Fruit fly (Drosophila melanogaster) whole organism, embryonic: Measurements from ENCODE around the gene ss.
A peak's percentile ranks its signal among the peaks of the same experiment; 100 is the strongest.

Source experiments
- Adf1 ChIP-seq: fragments of 200-800 bp; sonication (Bioruptor generic); IDR thresholded peaks from 2 replicates; pipeline ENCODE4 v1.3.6; 2022; ENCODE audit warnings: missing biosample characterization, missing genetic modification characterization
- CG10267 ChIP-seq: fragments of 200-800 bp; sonication (Bioruptor generic); optimal IDR thresholded peaks from 2 replicates; lab custom pipeline; 2018; ENCODE audit warnings: missing biosample characterization, mild to moderate bottlenecking, missing genetic modification characterization, moderate library complexity
- CG10462 ChIP-seq: fragments of 200-800 bp; sonication (Bioruptor generic); optimal IDR thresholded peaks from 2 replicates; lab custom pipeline; 2016; ENCODE audit warnings: missing biosample characterization, missing genetic modification characterization
- CG10654 ChIP-seq: fragments of 200-800 bp; sonication (Bioruptor generic); optimal IDR thresholded peaks from 2 replicates; lab custom pipeline; 2016; ENCODE audit warnings: missing biosample characterization, missing genetic modification characterization
- CG12219 ChIP-seq: fragments of 200-800 bp; sonication (Bioruptor generic); optimal IDR thresholded peaks from 3 replicates; lab custom pipeline; 2018; ENCODE audit warnings: missing biosample characterization, mild to moderate bottlenecking, missing genetic modification characterization
- CG18764 ChIP-seq: fragments of 200-800 bp; sonication (Bioruptor generic); optimal IDR thresholded peaks from 3 replicates; lab custom pipeline; 2016; ENCODE audit warnings: missing biosample characterization, missing genetic modification characterization
- CG2116 ChIP-seq: fragments of 200-800 bp; sonication (Bioruptor generic); optimal IDR thresholded peaks from 3 replicates; lab custom pipeline; 2018; ENCODE audit warnings: missing biosample characterization, mild to moderate bottlenecking, missing genetic modification characterization
- CG2199 ChIP-seq: fragments of 200-800 bp; sonication (Bioruptor generic); IDR thresholded peaks from 3 replicates; pipeline ENCODE4 v1.3.6; 2022; ENCODE audit warnings: missing biosample characterization, missing genetic modification characterization
- CG32767 ChIP-seq: fragments of 200-800 bp; sonication (Bioruptor generic); IDR thresholded peaks from 2 replicates; pipeline ENCODE4 v1.3.6; 2022; ENCODE audit warnings: missing biosample characterization, missing genetic modification characterization
- CG34224 ChIP-seq: fragments of 200-800 bp; sonication (Bioruptor generic); IDR thresholded peaks from 3 replicates; pipeline ENCODE4 v1.3.6; 2022; ENCODE audit warnings: missing biosample characterization, missing genetic modification characterization; ENCODE audit not compliant: partially characterized antibody
- CG34376 ChIP-seq: fragments of 200-800 bp; sonication (Bioruptor generic); optimal IDR thresholded peaks from 2 replicates; lab custom pipeline; 2018; ENCODE audit warnings: missing biosample characterization, mild to moderate bottlenecking, missing genetic modification characterization
- CG4404 ChIP-seq: fragments of 200-800 bp; sonication (Bioruptor generic); IDR thresholded peaks from 2 replicates; pipeline ENCODE4 v1.3.6; 2022; ENCODE audit warnings: missing biosample characterization, missing genetic modification characterization
- CG5953 ChIP-seq: fragments of 200-800 bp; sonication (Bioruptor generic); IDR thresholded peaks from 2 replicates; pipeline ENCODE4 v1.3.6; 2022; ENCODE audit warnings: missing biosample characterization, missing genetic modification characterization
- CG7745 ChIP-seq: fragments of 200-800 bp; sonication (Bioruptor generic); optimal IDR thresholded peaks from 2 replicates; lab custom pipeline; 2018; ENCODE audit warnings: missing biosample characterization, mild to moderate bottlenecking, missing genetic modification characterization, moderate library complexity
- CG8478 ChIP-seq: fragments of >200 bp; optimal IDR thresholded peaks from 2 replicates; lab custom pipeline; 2018
- CG9797 ChIP-seq: fragments of 200-800 bp; sonication (Bioruptor generic); optimal IDR thresholded peaks from 3 replicates; lab custom pipeline; 2018; ENCODE audit warnings: missing biosample characterization, mild to moderate bottlenecking, missing genetic modification characterization
- CTCF ChIP-seq: fragments of 200-800 bp; sonication (Bioruptor generic); optimal IDR thresholded peaks from 2 replicates; lab custom pipeline; 2017; ENCODE audit warnings: missing biosample characterization, mild to moderate bottlenecking, missing genetic modification characterization, moderate library complexity
- Dp ChIP-seq: fragments of 200-800 bp; sonication (Bioruptor generic); optimal IDR thresholded peaks from 2 replicates; lab custom pipeline; 2018; ENCODE audit warnings: missing biosample characterization, mild to moderate bottlenecking, missing genetic modification characterization, moderate library complexity
- E2f2 ChIP-seq: fragments of 200-800 bp; sonication (Bioruptor generic); IDR thresholded peaks from 2 replicates; pipeline ENCODE4 v1.3.6; 2022; ENCODE audit warnings: missing biosample characterization, missing genetic modification characterization
- Jarid2 ChIP-seq: fragments of 200-800 bp; sonication (Bioruptor generic); optimal IDR thresholded peaks from 3 replicates; lab custom pipeline; 2017; ENCODE audit warnings: mild to moderate bottlenecking, missing biosample characterization, missing genetic modification reagents, missing genetic modification characterization
- Lhr ChIP-seq: fragments of 200-800 bp; sonication (Bioruptor generic); optimal IDR thresholded peaks from 3 replicates; lab custom pipeline; 2017; ENCODE audit warnings: mild to moderate bottlenecking, missing biosample characterization, missing genetic modification reagents, missing genetic modification characterization
- Med ChIP-seq: fragments of 200-800 bp; sonication (Bioruptor generic); peaks from one replicate; lab custom pipeline; 2016; ENCODE audit warnings: missing biosample characterization, missing genetic modification characterization, mild to moderate bottlenecking, inconsistent platforms, moderate library complexity
- Myb ChIP-seq: fragments of 200-800 bp; sonication (Bioruptor generic); optimal IDR thresholded peaks from 2 replicates; lab custom pipeline; 2016; ENCODE audit warnings: missing biosample characterization, missing genetic modification characterization
- Nf-YB ChIP-seq: fragments of 200-800 bp; sonication (Bioruptor generic); optimal IDR thresholded peaks from 3 replicates; lab custom pipeline; 2019; ENCODE audit warnings: missing biosample characterization, mild to moderate bottlenecking, missing genetic modification characterization, moderate library complexity
- Nf-YC ChIP-seq: fragments of 200-800 bp; optimal IDR thresholded peaks from 3 replicates; lab custom pipeline; 2019; ENCODE audit warnings: missing biosample characterization, mild to moderate bottlenecking, missing genetic modification characterization, moderate library complexity
- Ravus ChIP-seq: fragments of 200-800 bp; sonication (Bioruptor generic); IDR thresholded peaks from 2 replicates; pipeline ENCODE4 v1.3.6; 2022; ENCODE audit warnings: missing biosample characterization, missing genetic modification characterization
- Tbp ChIP-seq: fragments of >200 bp; optimal IDR thresholded peaks from 2 replicates; lab custom pipeline; 2018; ENCODE audit warnings: missing biosample characterization, missing genetic modification characterization
- bigmax ChIP-seq: fragments of 200-800 bp; sonication (Bioruptor generic); optimal IDR thresholded peaks from 2 replicates; lab custom pipeline; 2018; ENCODE audit warnings: missing biosample characterization, mild to moderate bottlenecking, missing genetic modification characterization
- btn ChIP-seq: fragments of 200-800 bp; sonication (Bioruptor generic); optimal IDR thresholded peaks from 2 replicates; lab custom pipeline; 2016; ENCODE audit warnings: missing biosample characterization, missing genetic modification characterization
- chn ChIP-seq: fragments of 200-800 bp; sonication (Bioruptor generic); optimal IDR thresholded peaks from 2 replicates; lab custom pipeline; 2016; ENCODE audit warnings: missing biosample characterization, missing genetic modification characterization
- crol ChIP-seq: fragments of 200-800 bp; sonication (Bioruptor generic); IDR thresholded peaks from 2 replicates; pipeline ENCODE4 v1.3.6; 2022; ENCODE audit warnings: missing biosample characterization, missing genetic modification characterization
- dysf ChIP-seq: fragments of 200-800 bp; sonication (Bioruptor generic); IDR thresholded peaks from 3 replicates; pipeline ENCODE4 v1.3.6; 2022; ENCODE audit warnings: missing biosample characterization, missing genetic modification characterization
- ewg ChIP-seq: fragments of 200-800 bp; sonication (Bioruptor generic); optimal IDR thresholded peaks from 3 replicates; lab custom pipeline; 2017; ENCODE audit warnings: mild to moderate bottlenecking, missing biosample characterization, missing genetic modification reagents, missing genetic modification characterization
- eyg ChIP-seq: fragments of 200-800 bp; sonication (Bioruptor generic); optimal IDR thresholded peaks from 3 replicates; lab custom pipeline; 2016; ENCODE audit warnings: missing biosample characterization, missing genetic modification characterization
- ftz-f1 ChIP-seq: fragments of 200-800 bp; sonication (Bioruptor generic); optimal IDR thresholded peaks from 2 replicates; lab custom pipeline; 2016; ENCODE audit warnings: missing biosample characterization, missing genetic modification characterization
- gro ChIP-seq: fragments of 200-800 bp; sonication (Bioruptor generic); optimal IDR thresholded peaks from 2 replicates; lab custom pipeline; 2016; ENCODE audit warnings: missing biosample characterization, missing genetic modification characterization
- her ChIP-seq: fragments of 200-800 bp; sonication (Bioruptor generic); optimal IDR thresholded peaks from 2 replicates; lab custom pipeline; 2016; ENCODE audit warnings: missing biosample characterization, missing genetic modification characterization
- jigr1 ChIP-seq: fragments of 200-800 bp; sonication (Bioruptor generic); IDR thresholded peaks from 3 replicates; pipeline ENCODE4 v1.3.6; 2022; ENCODE audit warnings: missing biosample characterization, missing genetic modification characterization
- lmd ChIP-seq: fragments of 200-800 bp; sonication (Bioruptor generic); IDR thresholded peaks from 2 replicates; pipeline ENCODE4 v1.3.6; 2022; ENCODE audit warnings: missing biosample characterization, missing genetic modification characterization
- phol ChIP-seq: fragments of 200-800 bp; sonication (Bioruptor generic); optimal IDR thresholded peaks from 3 replicates; lab custom pipeline; 2018; ENCODE audit warnings: missing biosample characterization, mild to moderate bottlenecking, missing genetic modification characterization, moderate library complexity
- psq ChIP-seq: fragments of 200-800 bp; sonication (Bioruptor generic); optimal IDR thresholded peaks from 2 replicates; lab custom pipeline; 2017; ENCODE audit warnings: missing biosample characterization, missing genetic modification characterization
- pum ChIP-seq: fragments of 200-800 bp; sonication (Bioruptor generic); optimal IDR thresholded peaks from 2 replicates; lab custom pipeline; 2016; ENCODE audit warnings: missing biosample characterization, missing genetic modification characterization
- sens ChIP-seq: fragments of 200-800 bp; sonication (Bioruptor generic); peaks from one replicate; lab custom pipeline; 2016; ENCODE audit warnings: missing biosample characterization, missing genetic modification characterization
- seq ChIP-seq: fragments of 200-800 bp; sonication (Bioruptor generic); IDR thresholded peaks from 2 replicates; pipeline ENCODE4 v1.3.6; 2022; ENCODE audit warnings: missing biosample characterization, missing genetic modification characterization
- stwl ChIP-seq: fragments of 200-800 bp; sonication (Bioruptor generic); optimal IDR thresholded peaks from 3 replicates; lab custom pipeline; 2018; ENCODE audit warnings: missing biosample characterization, mild to moderate bottlenecking, missing genetic modification characterization, moderate library complexity
- sug ChIP-seq: fragments of 200-800 bp; optimal IDR thresholded peaks from 2 replicates; lab custom pipeline; 2019; ENCODE audit warnings: missing biosample characterization, mild to moderate bottlenecking, missing genetic modification characterization, moderate library complexity
- twi ChIP-seq: fragments of 200-800 bp; optimal IDR thresholded peaks from 2 replicates; lab custom pipeline; 2019; ENCODE audit warnings: missing biosample characterization, mild to moderate bottlenecking, missing genetic modification characterization, moderate library complexity
- vvl ChIP-seq: fragments of 200-800 bp; sonication (Bioruptor generic); IDR thresholded peaks from 2 replicates; pipeline ENCODE4 v1.3.6; 2022; ENCODE audit warnings: missing biosample characterization, missing genetic modification characterization
- zen ChIP-seq: fragments of 200-800 bp; sonication (Bioruptor generic); optimal IDR thresholded peaks from 3 replicates; lab custom pipeline; 2018; ENCODE audit warnings: missing biosample characterization, mild to moderate bottlenecking, missing genetic modification characterization, moderate library complexity
- zf30C ChIP-seq: fragments of 200-800 bp; sonication (Bioruptor generic); optimal IDR thresholded peaks from 3 replicates; lab custom pipeline; 2018; ENCODE audit warnings: missing biosample characterization, mild to moderate bottlenecking, missing genetic modification characterization

The ss gene

dm6 chr3R:16385586-16385985, 17.9 kb downstream of the ss start:
- peak; percentile 20 for TF ChIP-seq ewg (GFP tag; lab: Kevin White, UChicago)
- TF ChIP-seq CG10654 (GFP tag; lab: Kevin White, UChicago) = no peak
- TF ChIP-seq btn (GFP tag; lab: Kevin White, UChicago) = no peak
- TF ChIP-seq her = no peak
- TF ChIP-seq CG5953 (GFP tag; lab: Robert Waterston, UW) = no peak
- no peak for TF ChIP-seq CG10462 (GFP tag; lab: Kevin White, UChicago)
- TF ChIP-seq CG32767 (GFP tag; lab: Robert Waterston, UW) = peak; percentile 67; the same call in 1 of the 2 replicates
- TF ChIP-seq Nf-YC (tag; lab: Kevin White, UChicago) = peak; percentile 90
- 0 out of 2 replicates have a peak, but pooled peaks have one; percentile 24 for TF ChIP-seq crol (GFP tag; lab: Robert Waterston, UW)
- no peak for TF ChIP-seq Med (GFP tag; lab: Kevin White, UChicago)
- TF ChIP-seq lmd (GFP tag; lab: Robert Waterston, UW) = no peak
- no peak for TF ChIP-seq psq (GFP tag; lab: Kevin White, UChicago)
- TF ChIP-seq Nf-YB (GFP tag; lab: Kevin White, UChicago) = peak; percentile 87
- TF ChIP-seq sug (tag; lab: Kevin White, UChicago) = no peak
- peak; percentile 88 for TF ChIP-seq seq (GFP tag; lab: Robert Waterston, UW)
- TF ChIP-seq CG9797 (GFP tag; lab: Kevin White, UChicago) = no peak
- no peak for TF ChIP-seq pum (GFP tag; lab: Kevin White, UChicago)
- peak; percentile 33 for TF ChIP-seq phol (tag; lab: Kevin White, UChicago)

DNA sequence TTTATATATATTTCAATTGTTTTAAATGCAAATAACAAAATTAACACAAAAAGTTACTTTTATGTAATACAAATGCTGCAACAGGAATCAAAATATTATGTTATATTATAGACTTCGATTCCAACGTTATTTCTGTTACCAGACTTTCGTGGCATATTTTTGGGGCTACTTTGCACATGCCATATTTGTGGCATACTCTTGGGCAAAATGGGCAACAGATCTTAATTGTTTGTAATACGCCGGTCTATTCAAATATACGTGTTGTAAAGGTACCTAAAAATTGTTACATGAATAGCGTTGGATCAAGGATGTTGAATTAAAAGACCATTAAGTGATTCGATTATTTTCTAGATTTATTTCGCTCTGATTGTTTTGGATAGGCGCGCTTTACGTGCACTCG, 29.4 kb downstream of the ss start:
- TF ChIP-seq Dp (GFP tag; lab: Kevin White, UChicago) (peak; percentile 73), dysf (no peak), CG8478 (lab: Kevin White, UChicago) (no peak), chn (GFP tag; lab: Kevin White, UChicago) (no peak), Lhr (GFP tag; lab: Kevin White, UChicago) (peak; percentile 35), Myb (GFP tag; lab: Kevin White, UChicago) (peak; percentile 0), CTCF (GFP tag; lab: Kevin White, UChicago) (peak; percentile 58), E2f2 (GFP tag; lab: Robert Waterston, UW) (peak; percentile 79), stwl (tag; lab: Kevin White, UChicago) (peak; percentile 99), zen (tag; lab: Kevin White, UChicago) (peak; percentile 71), gro (GFP tag; lab: Kevin White, UChicago) (no peak), CG10267 (tag; lab: Kevin White, UChicago) (peak; percentile 68), CG2199 (GFP tag; lab: Robert Waterston, UW) (peak; percentile 47; the same call in 1 of the 3 replicates), CG34376 (GFP tag; lab: Kevin White, UChicago) (no peak), Jarid2 (GFP tag; lab: Kevin White, UChicago) (no peak), Ravus (GFP tag; lab: Robert Waterston, UW) (no peak), sens (peak; percentile 71)

DNA sequence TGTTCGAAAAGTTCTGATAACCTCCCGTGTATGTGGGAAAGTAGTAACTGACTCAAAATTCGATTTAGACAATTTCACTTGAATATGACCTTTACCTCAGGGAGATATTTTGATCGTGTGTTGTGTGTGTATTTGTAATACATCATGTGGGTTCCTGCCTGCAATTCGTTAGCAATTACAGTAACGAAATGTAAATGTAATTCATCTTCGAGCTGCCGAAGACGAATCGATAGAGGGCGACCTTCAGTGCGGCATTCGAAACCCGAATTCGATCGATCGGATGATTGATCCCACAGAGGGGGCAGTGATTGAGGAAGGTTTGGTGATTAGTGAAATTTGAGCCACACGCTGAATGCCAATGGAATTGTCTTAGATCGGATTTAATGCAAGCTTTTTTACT, 33.1 kb downstream of the ss start, which contains the start of gene CG10317:
TSS of gene CG10317 (minus strand) at position 101 of the 400 bp plus-strand sequence.
- TF ChIP-seq Tbp (GFP tag; lab: Kevin White, UChicago) (no peak), CG4404 (GFP tag; lab: Robert Waterston, UW) (no peak), gro (GFP tag; lab: Kevin White, UChicago) (no peak), CG12219 (no peak), jigr1 (GFP tag; lab: Robert Waterston, UW) (no peak), bigmax (GFP tag; lab: Kevin White, UChicago) (no peak), vvl (GFP tag; lab: Robert Waterston, UW) (no peak), ftz-f1 (GFP tag; lab: Kevin White, UChicago) (no peak), Adf1 (GFP tag; lab: Robert Waterston, UW) (no peak), eyg (no peak), CG34224 (GFP tag; lab: Robert Waterston, UW) (no peak), CG18764 (no peak), CG7745 (tag; lab: Kevin White, UChicago) (no peak), zf30C (GFP tag; lab: Kevin White, UChicago) (no peak), twi (no peak), CG2116 (no peak)
